Worm (Caenorhabditis elegans) whole organism, midembryonic: ENCODE measurements around the gene F56C9.10.

Source experiments
- T22C8.4 ChIP-seq: fragments of 200-800 bp; sonication (Bioruptor generic); IDR thresholded peaks from 2 replicates; pipeline ENCODE4 v1.3.6; 2022; ENCODE audit warnings: missing genetic modification characterization, missing compliant biosample characterization
- cog-1 ChIP-seq: sonication (generic microtip); optimal IDR thresholded peaks from 2 replicates; lab custom pipeline; 2016; ENCODE audit warnings: missing genetic modification characterization, missing compliant biosample characterization
- flt-1 ChIP-seq: fragments of 200-800 bp; sonication (Bioruptor generic); IDR thresholded peaks from 2 replicates; pipeline ENCODE4 v1.3.6; 2022; ENCODE audit warnings: missing genetic modification characterization, missing compliant biosample characterization
- klf-2 ChIP-seq: fragments of 200-800 bp; sonication (Bioruptor generic); conservative IDR thresholded peaks from 2 replicates; pipeline ENCODE4 v1.3.6; 2022; ENCODE audit warnings: missing genetic modification reagents, missing genetic modification characterization, missing compliant biosample characterization
- med-1 ChIP-seq: sonication (generic microtip); optimal IDR thresholded peaks from 2 replicates; lab custom pipeline; 2017; ENCODE audit warnings: missing genetic modification characterization, mild to moderate bottlenecking, missing compliant biosample characterization, antibody characterized with exemption, missing genetic modification reagents; ENCODE audit not compliant: insufficient read depth
- ref-1 ChIP-seq: fragments of 200-800 bp; sonication (Bioruptor generic); conservative IDR thresholded peaks from 2 replicates; pipeline ENCODE4 v1.3.6; 2022; ENCODE audit warnings: missing genetic modification reagents, missing genetic modification characterization, missing compliant biosample characterization
- tab-1 ChIP-seq: fragments of 200-800 bp; sonication (Bioruptor generic); IDR thresholded peaks from 2 replicates; pipeline ENCODE4 v1.3.6; 2022; ENCODE audit warnings: missing genetic modification characterization, missing compliant biosample characterization
- ztf-23 ChIP-seq: fragments of 200-800 bp; sonication (Bioruptor generic); IDR thresholded peaks from 2 replicates; pipeline ENCODE4 v1.3.6; 2022; ENCODE audit warnings: missing genetic modification reagents, missing genetic modification characterization, missing compliant biosample characterization
- ztf-29 ChIP-seq: fragments of 200-800 bp; sonication (Bioruptor generic); IDR thresholded peaks from 2 replicates; pipeline ENCODE4 v1.3.6; 2022; ENCODE audit warnings: missing genetic modification reagents, missing genetic modification characterization, missing compliant biosample characterization

The F56C9.10 gene

ce11 chrIII:7293075-7293684 is 41.9 kb downstream of the F56C9.10 start, which contains the start of gene cwf-19L2:
TSS of gene cwf-19L2 (plus strand) at chrIII:7293634.
- no peak for TF ChIP-seq ztf-23 (GFP tag; lab: Robert Waterston, UW)
- TF ChIP-seq tab-1 (GFP tag; lab: Robert Waterston, UW), result no peak
- TF ChIP-seq cog-1 (tag; lab: Kevin White, UChicago), result no peak
- no peak for TF ChIP-seq ztf-29 (GFP tag; lab: Robert Waterston, UW)
- TF ChIP-seq klf-2 (GFP tag; lab: Robert Waterston, UW), result no peak
- TF ChIP-seq ref-1 (GFP tag; lab: Robert Waterston, UW), result no peak
- TF ChIP-seq med-1 (GFP tag; lab: Kevin White, UChicago), result no peak
- no peak for TF ChIP-seq T22C8.4 (GFP tag; lab: Robert Waterston, UW)
- TF ChIP-seq flt-1 (GFP tag; lab: Robert Waterston, UW), result no peak

ce11 chrIII:7292569-7292968 is 42.5 kb downstream of the F56C9.10 start:
- no peak for TF ChIP-seq flt-1 (GFP tag; lab: Robert Waterston, UW)
- TF ChIP-seq tab-1 (GFP tag; lab: Robert Waterston, UW), result no peak
- no peak for TF ChIP-seq ref-1 (GFP tag; lab: Robert Waterston, UW)
- no peak for TF ChIP-seq klf-2 (GFP tag; lab: Robert Waterston, UW)
- TF ChIP-seq med-1 (GFP tag; lab: Kevin White, UChicago), result no peak
- TF ChIP-seq T22C8.4 (GFP tag; lab: Robert Waterston, UW), result no peak
- TF ChIP-seq ztf-29 (GFP tag; lab: Robert Waterston, UW), result no peak
- no peak for TF ChIP-seq cog-1 (tag; lab: Kevin White, UChicago)
- no peak for TF ChIP-seq ztf-23 (GFP tag; lab: Robert Waterston, UW)

- no peak for TF ChIP-seq T22C8.4 (GFP tag; lab: Robert Waterston, UW)
- TF ChIP-seq ztf-23 (GFP tag; lab: Robert Waterston, UW), result no peak
- TF ChIP-seq ztf-29 (GFP tag; lab: Robert Waterston, UW), result no peak
- no peak for TF ChIP-seq ref-1 (GFP tag; lab: Robert Waterston, UW)
- TF ChIP-seq klf-2 (GFP tag; lab: Robert Waterston, UW), result no peak
- TF ChIP-seq cog-1 (tag; lab: Kevin White, UChicago), result no peak
- no peak for TF ChIP-seq tab-1 (GFP tag; lab: Robert Waterston, UW)
- no peak for TF ChIP-seq med-1 (GFP tag; lab: Kevin White, UChicago)
- no peak for TF ChIP-seq flt-1 (GFP tag; lab: Robert Waterston, UW)
These were observed 43.9 kb downstream of the F56C9.10 start for ce11 chrIII:7291216-7291615.

ce11 chrIII:7290462-7290861 is 44.7 kb downstream of the F56C9.10 start, which contains the start of gene algn-11:
TSS of gene algn-11 (minus strand) at chrIII:7290562.
- no peak for TF ChIP-seq T22C8.4 (GFP tag; lab: Robert Waterston, UW)
- TF ChIP-seq flt-1 (GFP tag; lab: Robert Waterston, UW), result no peak
- no peak for TF ChIP-seq ztf-23 (GFP tag; lab: Robert Waterston, UW)
- no peak for TF ChIP-seq klf-2 (GFP tag; lab: Robert Waterston, UW)
- TF ChIP-seq med-1 (GFP tag; lab: Kevin White, UChicago), result no peak
- no peak for TF ChIP-seq ztf-29 (GFP tag; lab: Robert Waterston, UW)
- TF ChIP-seq ref-1 (GFP tag; lab: Robert Waterston, UW), result no peak
- TF ChIP-seq tab-1 (GFP tag; lab: Robert Waterston, UW), result no peak
- no peak for TF ChIP-seq cog-1 (tag; lab: Kevin White, UChicago)

- no peak for TF ChIP-seq ztf-29 (GFP tag; lab: Robert Waterston, UW)
- TF ChIP-seq T22C8.4 (GFP tag; lab: Robert Waterston, UW), result no peak
- no peak for TF ChIP-seq cog-1 (tag; lab: Kevin White, UChicago)
- no peak for TF ChIP-seq ref-1 (GFP tag; lab: Robert Waterston, UW)
- TF ChIP-seq flt-1 (GFP tag; lab: Robert Waterston, UW), result no peak
- TF ChIP-seq med-1 (GFP tag; lab: Kevin White, UChicago), result no peak
- TF ChIP-seq klf-2 (GFP tag; lab: Robert Waterston, UW), result no peak
- TF ChIP-seq tab-1 (GFP tag; lab: Robert Waterston, UW), result no peak
- no peak for TF ChIP-seq ztf-23 (GFP tag; lab: Robert Waterston, UW)
These were observed 47.6 kb downstream of the F56C9.10 start, which contains the start of gene ykt-6 for ce11 chrIII:7287503-7287902. TSS of gene ykt-6 (minus strand) at chrIII:7287603.

ce11 chrIII:7285783-7286182 is 49.3 kb downstream of the F56C9.10 start, which contains the start of gene pho-5:
TSS of gene pho-5 (minus strand) at chrIII:7285883.
- TF ChIP-seq flt-1 (GFP tag; lab: Robert Waterston, UW) (no peak), tab-1 (GFP tag; lab: Robert Waterston, UW) (no peak), klf-2 (GFP tag; lab: Robert Waterston, UW) (no peak), T22C8.4 (GFP tag; lab: Robert Waterston, UW) (no peak), ztf-29 (GFP tag; lab: Robert Waterston, UW) (no peak), ref-1 (GFP tag; lab: Robert Waterston, UW) (no peak), ztf-23 (GFP tag; lab: Robert Waterston, UW) (no peak), med-1 (GFP tag; lab: Kevin White, UChicago) (no peak), cog-1 (tag; lab: Kevin White, UChicago) (no peak)

- TF ChIP-seq ztf-23 (GFP tag; lab: Robert Waterston, UW) (no peak), flt-1 (GFP tag; lab: Robert Waterston, UW) (no peak), ztf-29 (GFP tag; lab: Robert Waterston, UW) (no peak), med-1 (GFP tag; lab: Kevin White, UChicago) (no peak), klf-2 (GFP tag; lab: Robert Waterston, UW) (no peak), cog-1 (tag; lab: Kevin White, UChicago) (no peak), tab-1 (GFP tag; lab: Robert Waterston, UW) (no peak), ref-1 (GFP tag; lab: Robert Waterston, UW) (no peak), T22C8.4 (GFP tag; lab: Robert Waterston, UW) (no peak)
These were observed 53.9 kb downstream of the F56C9.10 start, which contains the start of gene B0361.3 for ce11 chrIII:7281179-7281578. TSS of gene B0361.3 (plus strand) at chrIII:7281462.
